Fruit fly (Drosophila melanogaster): ENCODE measurements around the gene CG3618.

The CG3618 gene

DNA sequence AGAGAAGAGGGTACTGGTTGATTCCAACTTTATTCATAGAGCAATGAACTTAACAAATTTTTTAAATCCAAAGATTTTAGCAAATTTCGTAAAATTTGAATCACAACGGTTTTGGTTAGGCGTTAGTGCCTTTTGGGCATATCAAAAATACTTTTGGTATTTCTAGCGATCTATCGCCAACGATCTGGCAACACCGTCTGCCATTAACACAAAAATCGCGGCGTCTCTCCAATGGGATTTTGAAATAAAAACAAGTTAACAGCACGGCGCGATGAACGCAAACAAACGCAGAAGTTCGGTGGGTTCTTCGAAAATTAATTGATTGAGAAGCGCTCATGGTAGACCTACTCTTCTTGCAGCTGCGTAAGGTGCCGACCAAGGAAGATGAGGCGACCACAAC lies 15.7 kb downstream of the CG3618 start, which contains the start of gene Spc105R (continued):
- no peak for TF ChIP-seq ssp (GFP tag; IDR thresholded peaks at IDR 0.05)
- no peak for TF ChIP-seq lab (GFP tag; optimal IDR thresholded peaks at IDR 0.05)
- TF ChIP-seq CG12391 (tag; optimal IDR thresholded peaks at IDR 0.05) = no peak
- no peak for TF ChIP-seq CG9932 (GFP tag; IDR thresholded peaks at IDR 0.05)
- TF ChIP-seq CG6765 (GFP tag; optimal IDR thresholded peaks at IDR 0.05) = no peak
- no peak for TF ChIP-seq CG16815 (GFP tag; optimal IDR thresholded peaks at IDR 0.05)
- TF ChIP-seq nmo (GFP tag; optimal IDR thresholded peaks at IDR 0.05) = peak; percentile 31
- no peak for TF ChIP-seq lov (optimal IDR thresholded peaks at IDR 0.05)
- no peak for TF ChIP-seq lov (GFP tag; IDR thresholded peaks at IDR 0.05)
- peak; percentile 23; the same call in 1 of the 2 replicates for TF ChIP-seq Bgb (GFP tag; IDR thresholded peaks at IDR 0.05; ENCODE audit: partially characterized antibody)
- no peak for TF ChIP-seq D19B (GFP tag; optimal IDR thresholded peaks at IDR 0.05)
- TF ChIP-seq fd96Cb (tag; optimal IDR thresholded peaks at IDR 0.05) = no peak
- no peak for TF ChIP-seq CG4282 (GFP tag; optimal IDR thresholded peaks at IDR 0.05)
- TF ChIP-seq peb (GFP tag; IDR thresholded peaks at IDR 0.05) = no peak
- TF ChIP-seq btn (GFP tag; optimal IDR thresholded peaks at IDR 0.05) = no peak
- no peak for TF ChIP-seq CG12104 (GFP tag; optimal IDR thresholded peaks at IDR 0.05)
- TF ChIP-seq Antp (GFP tag; optimal IDR thresholded peaks at IDR 0.05) = no peak
- TF ChIP-seq cg (GFP tag; optimal IDR thresholded peaks at IDR 0.05) = no peak
- TF ChIP-seq en (GFP tag; optimal IDR thresholded peaks at IDR 0.05) = no peak
- no peak for TF ChIP-seq CG2889 (GFP tag; IDR thresholded peaks at IDR 0.05)
- TF ChIP-seq MESR4 (GFP tag; optimal IDR thresholded peaks at IDR 0.05) = peak; percentile 41
- TF ChIP-seq Trl (optimal IDR thresholded peaks at IDR 0.05) = no peak
- TF ChIP-seq Trl (GFP tag; optimal IDR thresholded peaks at IDR 0.05) = no peak
- TF ChIP-seq CG4424 (GFP tag; optimal IDR thresholded peaks at IDR 0.05) = no peak
- no peak for TF ChIP-seq Six4 (GFP tag; optimal IDR thresholded peaks at IDR 0.05)
- no peak for TF ChIP-seq Usf (GFP tag; optimal IDR thresholded peaks at IDR 0.05)
- TF ChIP-seq bcd (GFP tag; optimal IDR thresholded peaks at IDR 0.05) = no peak
- TF ChIP-seq dan (GFP tag; IDR thresholded peaks at IDR 0.05) = no peak
- no peak for TF ChIP-seq CG10979 (tag; optimal IDR thresholded peaks at IDR 0.05)
- TF ChIP-seq dmrt11E (tag; optimal IDR thresholded peaks at IDR 0.05) = no peak
- no peak for TF ChIP-seq Med (GFP tag)
- no peak for TF ChIP-seq nerfin-1 (tag; optimal IDR thresholded peaks at IDR 0.05)
- no peak for TF ChIP-seq CG34376 (GFP tag; optimal IDR thresholded peaks at IDR 0.05)
- TF ChIP-seq toy (GFP tag; IDR thresholded peaks at IDR 0.05) = no peak
- TF ChIP-seq NC2β (GFP tag; optimal IDR thresholded peaks at IDR 0.05) = no peak
- TF ChIP-seq knrl (GFP tag; IDR thresholded peaks at IDR 0.05; ENCODE audit: partially characterized antibody) = 0 out of 3 replicates have a peak, but pooled peaks have one; percentile 12
- no peak for TF ChIP-seq Dref (GFP tag; IDR thresholded peaks at IDR 0.05)
- TF ChIP-seq pita (GFP tag; optimal IDR thresholded peaks at IDR 0.05) = no peak
- TF ChIP-seq CG6175 (GFP tag; IDR thresholded peaks at IDR 0.05) = no peak
- no peak for TF ChIP-seq Xbp1 (GFP tag; optimal IDR thresholded peaks at IDR 0.05)
- peak; percentile 54 for TF ChIP-seq YL-1 (GFP tag; optimal IDR thresholded peaks at IDR 0.05)
- peak; percentile 86 for TF ChIP-seq Ets97D (GFP tag; optimal IDR thresholded peaks at IDR 0.05)
- peak; percentile 35; the same call in 1 of the 3 replicates for TF ChIP-seq vnd (GFP tag; IDR thresholded peaks at IDR 0.05; ENCODE audit: partially characterized antibody)
- TF ChIP-seq Hand (GFP tag; optimal IDR thresholded peaks at IDR 0.05) = no peak
- no peak for TF ChIP-seq CG10209 (GFP tag; optimal IDR thresholded peaks at IDR 0.05)
- TF ChIP-seq tll (GFP tag; optimal IDR thresholded peaks at IDR 0.05) = no peak
- TF ChIP-seq CG8089 (GFP tag; optimal IDR thresholded peaks at IDR 0.05) = no peak
- peak; percentile 37 for TF ChIP-seq CG10267 (tag; optimal IDR thresholded peaks at IDR 0.05)
- TF ChIP-seq Lhr (GFP tag; optimal IDR thresholded peaks at IDR 0.05) = peak; percentile 96
- TF ChIP-seq sqz (GFP tag; optimal IDR thresholded peaks at IDR 0.05) = no peak
- no peak for TF ChIP-seq CG1233 (GFP tag; optimal IDR thresholded peaks at IDR 0.05)

Data from whole organism, embryonic.